Worm (Caenorhabditis elegans) whole organism, L4 larva: ENCODE measurements around the gene ZK809.8.

ENCODE experiments used
- R02D3.7 ChIP-seq: fragments of 150-350 bp; sonication (generic microtip); optimal IDR thresholded peaks from 3 replicates; lab custom pipeline; 2014; ENCODE audit warnings: missing biosample characterization, missing genetic modification characterization
- T26A8.4 ChIP-seq: fragments of 200-800 bp; sonication (Bioruptor generic); IDR thresholded peaks from 2 replicates; pipeline ENCODE4 v1.3.6; 2022; ENCODE audit warnings: missing genetic modification characterization, missing compliant biosample characterization
- Y48G9A.11 ChIP-seq: fragments of 200-800 bp; sonication (Bioruptor generic); IDR thresholded peaks from 2 replicates; pipeline ENCODE4 v1.3.6; 2022; ENCODE audit warnings: missing genetic modification reagents, missing genetic modification characterization, missing compliant biosample characterization
- aha-1 ChIP-seq: fragments of 150-350 bp; peaks from one replicate; lab custom pipeline; 2014; ENCODE audit warnings: missing biosample characterization, missing genetic modification characterization
- attf-4 ChIP-seq: sonication (generic microtip); optimal IDR thresholded peaks from 3 replicates; lab custom pipeline; 2017; ENCODE audit warnings: missing biosample characterization, missing genetic modification characterization
- ceh-28 ChIP-seq: fragments of 150-350 bp; optimal IDR thresholded peaks from 2 replicates; lab custom pipeline; 2014; ENCODE audit warnings: missing biosample characterization, missing genetic modification reagents, missing genetic modification characterization
- cey-2 ChIP-seq: sonication (generic microtip); optimal IDR thresholded peaks from 3 replicates; lab custom pipeline; 2017; ENCODE audit warnings: missing genetic modification characterization, mild to moderate bottlenecking, missing compliant biosample characterization, antibody characterized with exemption, borderline replicate concordance; ENCODE audit not compliant: insufficient read depth
- daf-16 ChIP-seq, 3 experiments: sonication (generic microtip); optimal IDR thresholded peaks; 2 replicates each; lab custom pipeline; 2016 to 2017; ENCODE audit warnings: missing genetic modification characterization in 3 of 3, missing genetic modification reagents in 3 of 3, mild to moderate bottlenecking in 2 of 3, missing compliant biosample characterization in 2 of 3, missing biosample characterization in 1 of 3, moderate library complexity in 1 of 3
- daf-19 ChIP-seq: fragments of 200-800 bp; sonication (Bioruptor generic); conservative IDR thresholded peaks from 2 replicates; pipeline ENCODE4 v1.3.6; 2022; ENCODE audit warnings: missing genetic modification characterization, missing compliant biosample characterization
- daf-8 ChIP-seq: fragments of 200-800 bp; sonication (Bioruptor generic); IDR thresholded peaks from 2 replicates; pipeline ENCODE4 v1.3.6; 2022; ENCODE audit warnings: missing genetic modification characterization, missing compliant biosample characterization
- dmd-8 ChIP-seq: fragments of 200-800 bp; sonication (Bioruptor generic); IDR thresholded peaks from 2 replicates; pipeline ENCODE4 v1.3.6; 2022; ENCODE audit warnings: missing genetic modification characterization, missing compliant biosample characterization
- dmd-9 ChIP-seq: fragments of 200-800 bp; sonication (Bioruptor generic); IDR thresholded peaks from 2 replicates; pipeline ENCODE4 v1.3.6; 2022; ENCODE audit warnings: missing genetic modification reagents, missing genetic modification characterization, missing compliant biosample characterization
- dve-1 ChIP-seq: sonication (generic microtip); optimal IDR thresholded peaks from 2 replicates; lab custom pipeline; 2017; ENCODE audit warnings: antibody characterized with exemption, mild to moderate bottlenecking, missing genetic modification characterization, missing compliant biosample characterization; ENCODE audit not compliant: insufficient read depth
- hlh-11 ChIP-seq: fragments of 200-800 bp; sonication (Bioruptor generic); optimal IDR thresholded peaks from 2 replicates; lab custom pipeline; 2018; ENCODE audit warnings: mild to moderate bottlenecking, missing genetic modification characterization, missing compliant biosample characterization
- lim-7 ChIP-seq: fragments of 200-800 bp; sonication (Bioruptor generic); IDR thresholded peaks from 2 replicates; pipeline ENCODE4 v1.3.6; 2022; ENCODE audit warnings: missing genetic modification characterization, missing compliant biosample characterization
- lin-38 ChIP-seq: fragments of 200-800 bp; sonication (Bioruptor generic); IDR thresholded peaks from 2 replicates; pipeline ENCODE4 v1.3.6; 2022; ENCODE audit warnings: missing genetic modification reagents, missing genetic modification characterization, missing compliant biosample characterization
- lsy-2 ChIP-seq, 2 experiments: fragments of 150-350 bp in 1 of 2; sonication (generic microtip) in 1 of 2; optimal IDR thresholded peaks; 2 replicates each; lab custom pipeline; 2014 to 2017; ENCODE audit warnings: missing biosample characterization in 2 of 2, missing genetic modification characterization in 2 of 2
- madf-5 ChIP-seq, 2 experiments: fragments of 200-800 bp; sonication (Bioruptor generic); IDR thresholded peaks; 2 replicates each; pipeline ENCODE4 v1.3.6; 2022; ENCODE audit warnings: missing compliant biosample characterization in 2 of 2, missing genetic modification characterization in 2 of 2
- mep-1 ChIP-seq: fragments of 150-350 bp; sonication (generic microtip); optimal IDR thresholded peaks from 3 replicates; lab custom pipeline; 2014; ENCODE audit warnings: missing biosample characterization, missing genetic modification characterization
- mes-2 ChIP-seq: sonication (generic microtip); optimal IDR thresholded peaks from 2 replicates; lab custom pipeline; 2016; ENCODE audit warnings: missing genotype, mild to moderate bottlenecking, missing genetic modification characterization, missing compliant biosample characterization; ENCODE audit not compliant: poor library complexity, severe bottlenecking
- nhr-28 ChIP-seq: fragments of 150-350 bp; optimal IDR thresholded peaks from 2 replicates; lab custom pipeline; 2014; ENCODE audit warnings: missing biosample characterization, missing genetic modification characterization
- nhr-6 ChIP-seq: fragments of 150-350 bp; optimal IDR thresholded peaks from 2 replicates; lab custom pipeline; 2014; ENCODE audit warnings: missing biosample characterization, missing genetic modification characterization
- saeg-2 ChIP-seq: fragments of 200-800 bp; sonication (Bioruptor generic); IDR thresholded peaks from 2 replicates; pipeline ENCODE4 v1.3.6; 2022; ENCODE audit warnings: missing genetic modification reagents, missing genetic modification characterization, missing compliant biosample characterization
- snpc-1.2 ChIP-seq: fragments of 200-800 bp; sonication (Bioruptor generic); IDR thresholded peaks from 2 replicates; pipeline ENCODE4 v1.3.6; 2022; ENCODE audit warnings: missing genetic modification reagents, missing genetic modification characterization, missing compliant biosample characterization
- unc-62 ChIP-seq, 3 experiments: fragments of 150-350 bp in 1 of 3; sonication (generic microtip); optimal IDR thresholded peaks in 2 of 3; peaks in 1 of 3; 1 replicate in 1 of 3; 2 replicates in 2 of 3; lab custom pipeline; 2014 to 2017; ENCODE audit warnings: missing biosample characterization in 3 of 3, missing genetic modification characterization in 3 of 3, missing genetic modification reagents in 3 of 3, missing genotype in 1 of 3
- zag-1 ChIP-seq: fragments of 150-350 bp; optimal IDR thresholded peaks from 2 replicates; lab custom pipeline; 2014; ENCODE audit warnings: missing biosample characterization, missing genetic modification characterization
- ztf-7 ChIP-seq: fragments of 150-350 bp; optimal IDR thresholded peaks from 2 replicates; lab custom pipeline; 2014; ENCODE audit warnings: missing biosample characterization, missing genetic modification characterization

Gene ZK809.8

DNA sequence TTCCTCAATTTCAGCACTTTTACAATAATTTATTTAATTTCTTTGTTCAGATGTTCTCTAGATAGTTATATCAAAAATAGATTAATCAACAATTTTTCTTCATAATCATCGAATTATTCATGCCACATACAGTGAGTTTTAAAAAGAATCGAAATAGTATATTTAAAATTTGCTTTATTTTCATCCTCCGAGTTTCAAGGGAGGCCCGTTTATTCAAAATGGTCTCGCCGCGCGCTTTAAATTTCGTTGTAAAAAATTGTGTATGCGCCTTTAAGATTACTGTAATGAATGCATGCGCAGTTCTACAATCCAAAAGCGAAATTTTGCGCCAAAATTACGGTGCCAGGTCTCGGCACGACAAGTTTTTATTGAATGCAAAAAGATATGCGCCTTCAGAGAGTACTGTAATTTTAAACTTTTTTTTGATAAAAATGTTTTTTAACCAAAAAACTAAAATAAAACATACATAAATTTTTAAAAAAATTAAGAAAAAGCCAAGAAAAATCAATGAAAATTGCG lies 11.0 kb upstream of the ZK809.8 start, which contains the start of gene ZK792.1:
Gene ZK792.1, plus strand, starts transcription at position 51 of the 519 bp plus-strand sequence.
- no peak for TF ChIP-seq lim-7 (GFP tag; lab: Robert Waterston, UW)
- TF ChIP-seq aha-1 (tag; lab: Kevin White, UChicago): peak; percentile 49
- TF ChIP-seq cey-2: no peak

DNA sequence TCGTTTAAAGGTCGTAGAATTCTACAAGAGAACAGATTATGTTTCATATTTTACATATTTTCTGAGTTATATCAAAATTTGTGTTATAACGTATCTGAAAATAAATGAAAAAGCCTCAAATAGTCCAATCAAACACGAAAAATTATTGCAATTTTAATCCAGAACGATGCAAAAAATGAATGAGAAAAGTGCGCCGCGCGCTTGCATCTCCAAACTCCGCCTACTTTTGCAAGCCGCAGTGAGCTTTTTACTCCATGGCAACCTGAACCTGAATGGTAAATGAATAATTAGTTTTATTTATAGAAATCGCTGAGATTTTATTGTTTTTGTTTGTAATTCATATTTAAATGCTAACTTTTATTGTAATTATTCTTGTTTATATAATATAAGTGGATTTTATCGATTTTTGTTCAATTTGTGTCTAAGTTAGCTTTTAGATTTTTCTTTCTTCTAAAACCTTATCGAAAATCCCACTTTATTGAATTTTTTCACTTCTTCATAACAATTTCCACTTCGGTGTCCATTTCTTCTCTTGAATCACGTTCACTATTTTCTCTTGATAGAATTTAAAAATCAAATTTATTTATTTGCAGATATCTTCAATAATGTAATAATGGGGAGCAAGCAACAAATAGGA lies 7.4 kb upstream of the ZK809.8 start, which contains the start of gene ZK809.5:
Gene ZK809.5, plus strand, starts transcription at position 587 of the 637 bp plus-strand sequence.
- TF ChIP-seq aha-1 (tag; lab: Kevin White, UChicago) (peak; percentile 46), mep-1 (tag; lab: Kevin White, UChicago) (no peak), lin-38 (GFP tag; lab: Robert Waterston, UW) (no peak), dmd-9 (GFP tag; lab: Robert Waterston, UW) (no peak), mes-2 (tag; lab: Kevin White, UChicago) (peak; percentile 54), madf-5 (GFP tag; IDR thresholded peaks at IDR 0.05; lab: Robert Waterston, UW) (no peak), lsy-2 (tag; optimal IDR thresholded peaks at IDR 0.05; lab: Kevin White, UChicago) (peak in 1 of 2 experiments; percentile 20)

DNA sequence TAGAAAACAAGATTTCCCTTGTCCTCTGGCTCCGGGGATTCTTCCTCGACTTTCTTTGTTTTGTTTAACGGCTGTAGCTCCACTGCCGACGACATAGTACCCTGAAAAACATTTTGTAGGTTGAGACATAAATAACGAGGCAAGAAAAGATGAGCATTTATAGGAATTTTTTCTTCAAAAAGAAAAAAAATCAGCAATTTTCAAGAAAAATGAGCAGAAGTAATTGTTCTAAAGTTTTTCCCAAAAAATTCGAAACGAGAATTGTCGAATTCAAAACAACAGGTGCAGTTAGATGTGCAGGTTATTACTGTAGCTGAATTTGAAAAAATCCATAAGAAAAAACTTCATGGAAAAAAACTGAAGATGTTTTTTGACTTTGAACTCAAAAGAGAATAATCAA lies 6.5 kb upstream of the ZK809.8 start, which contains the start of gene ent-1:
Gene ent-1, minus strand, starts transcription at position 101 of the 400 bp plus-strand sequence.
- peak in 1 of 2 experiments; percentile 9 for TF ChIP-seq lsy-2 (tag; optimal IDR thresholded peaks at IDR 0.05; lab: Kevin White, UChicago)
- TF ChIP-seq aha-1 (tag; lab: Kevin White, UChicago): peak; percentile 70
- no peak for TF ChIP-seq daf-19 (GFP tag; lab: Robert Waterston, UW)

DNA sequence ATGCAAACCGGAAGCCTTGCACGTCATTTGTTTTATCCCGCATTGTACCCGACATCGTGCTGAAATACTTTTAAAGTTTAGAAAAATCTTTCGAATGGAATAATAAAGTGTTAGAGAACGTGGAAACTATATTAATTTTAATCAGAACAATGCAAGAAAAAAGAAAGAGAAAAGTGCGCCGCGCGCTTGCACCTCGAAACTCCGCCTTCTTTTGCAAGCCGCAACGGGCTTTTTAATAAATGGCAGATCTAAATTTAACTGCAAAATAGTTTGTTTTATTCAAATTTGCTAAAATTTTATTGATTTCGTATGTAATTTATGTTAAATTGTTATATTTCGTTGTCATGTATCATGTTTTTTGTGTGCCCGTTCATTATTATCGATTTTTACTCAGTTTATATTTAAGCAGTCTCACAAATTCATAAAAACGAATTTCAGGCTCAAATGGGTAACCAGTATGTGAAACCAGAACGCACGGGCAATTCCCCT lies 3.1 kb upstream of the ZK809.8 start, which contains the start of the genes acl-3 and ndub-6:
Gene acl-3, minus strand, starts transcription at position 59 of the 489 bp plus-strand sequence.
Gene ndub-6, plus strand, starts transcription at position 439 of the 489 bp plus-strand sequence.
- TF ChIP-seq hlh-11 (tag; lab: Kevin White, UChicago): no peak
- peak; percentile 64 for TF ChIP-seq mes-2 (tag; lab: Kevin White, UChicago)
- TF ChIP-seq attf-4 (tag; lab: Kevin White, UChicago): no peak
- no peak for TF ChIP-seq snpc-1.2 (GFP tag; lab: Robert Waterston, UW)
- TF ChIP-seq daf-16 (GFP tag; optimal IDR thresholded peaks at IDR 0.05; lab: Kevin White, UChicago): no peak
- TF ChIP-seq daf-16 (tag; optimal IDR thresholded peaks at IDR 0.05; lab: Kevin White, UChicago): peak; percentile 14

DNA sequence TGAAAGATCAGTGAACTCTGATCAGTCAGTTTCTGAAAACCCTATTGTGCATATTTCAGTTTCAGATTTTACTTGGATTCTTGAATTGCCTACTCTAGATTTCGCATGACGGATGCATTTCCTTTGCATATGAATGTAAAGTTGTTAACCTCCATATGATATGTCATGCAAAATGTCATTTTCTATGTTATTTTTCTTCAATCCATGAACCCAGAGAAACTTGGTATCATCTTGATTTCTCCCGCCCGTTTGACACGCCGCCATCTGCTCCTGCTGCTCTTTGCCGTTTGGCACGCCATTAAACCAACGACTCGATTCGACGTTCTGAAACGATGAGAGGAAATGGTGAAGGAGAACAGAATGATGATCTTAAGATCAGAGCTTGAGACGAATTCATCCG lies 1.5 kb upstream of the ZK809.8 start:
- TF ChIP-seq unc-62 (GFP tag; optimal IDR thresholded peaks at IDR 0.05 in 1 of 2; lab: Kevin White, UChicago) (peak in 1 of 2 experiments; percentile 93), unc-62 (tag; optimal IDR thresholded peaks at IDR 0.05; lab: Kevin White, UChicago) (no peak), dmd-8 (GFP tag; lab: Robert Waterston, UW) (no peak)

DNA sequence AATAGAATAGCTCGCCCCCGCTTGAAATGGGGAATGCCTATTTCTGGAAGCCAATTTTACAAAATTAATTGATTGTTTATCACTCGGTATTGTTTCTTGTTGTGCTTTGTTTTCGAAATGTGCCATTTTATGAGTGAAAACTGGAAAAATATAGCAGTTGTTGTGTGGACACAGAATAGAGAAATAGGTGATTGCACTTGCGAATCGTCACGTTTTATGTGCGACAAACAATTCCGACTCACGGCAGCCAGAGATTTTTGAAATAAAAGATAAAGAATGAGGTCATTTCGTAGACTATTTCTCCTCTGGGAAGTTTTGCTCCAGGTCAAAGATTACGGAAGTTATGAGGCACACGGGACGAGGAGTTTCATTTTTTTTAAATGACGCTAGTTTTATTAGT lies 2.0 kb downstream of the ZK809.8 start:
- TF ChIP-seq madf-5 (GFP tag; IDR thresholded peaks at IDR 0.05; lab: Robert Waterston, UW) (no peak), nhr-6 (no peak), hlh-11 (tag; lab: Kevin White, UChicago) (peak; percentile 9), saeg-2 (GFP tag; lab: Robert Waterston, UW) (no peak), daf-16 (GFP tag; optimal IDR thresholded peaks at IDR 0.05; lab: Kevin White, UChicago) (peak in 1 of 2 experiments; percentile 77), daf-16 (tag; optimal IDR thresholded peaks at IDR 0.05; lab: Kevin White, UChicago) (peak; percentile 74), dve-1 (tag; lab: Kevin White, UChicago) (peak; percentile 48)

DNA sequence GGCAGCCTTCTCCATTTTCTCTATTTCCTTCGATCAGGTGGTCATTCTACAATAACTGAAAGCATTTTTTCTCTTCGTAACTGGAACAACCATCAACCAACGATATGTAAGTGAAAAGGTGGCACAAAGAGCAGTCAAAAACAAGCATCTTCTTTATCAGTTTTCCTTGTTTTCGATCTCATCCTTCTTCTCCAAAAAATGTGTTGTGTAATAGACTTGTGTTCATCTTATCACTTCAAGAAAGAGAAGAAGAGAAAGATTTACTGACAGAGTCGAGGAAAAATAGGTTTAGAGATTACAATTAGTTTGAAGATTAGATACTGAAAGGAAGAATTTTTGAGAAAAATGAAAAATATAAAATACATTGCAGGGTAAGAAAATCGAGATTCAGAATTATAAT lies 3.5 kb downstream of the ZK809.8 start:
- peak; percentile 2 for TF ChIP-seq nhr-28 (tag; lab: Kevin White, UChicago)
- peak; percentile 39 for TF ChIP-seq dve-1 (tag; lab: Kevin White, UChicago)
- TF ChIP-seq mes-2 (tag; lab: Kevin White, UChicago): no peak
- no peak for TF ChIP-seq Y48G9A.11 (GFP tag; lab: Robert Waterston, UW)
- peak in 1 of 2 experiments; percentile 92 for TF ChIP-seq unc-62 (GFP tag; optimal IDR thresholded peaks at IDR 0.05 in 1 of 2; lab: Kevin White, UChicago)
- no peak for TF ChIP-seq unc-62 (tag; optimal IDR thresholded peaks at IDR 0.05; lab: Kevin White, UChicago)
- no peak for TF ChIP-seq R02D3.7 (tag; lab: Kevin White, UChicago)
- no peak for TF ChIP-seq daf-19 (GFP tag; lab: Robert Waterston, UW)
- TF ChIP-seq daf-16 (GFP tag; optimal IDR thresholded peaks at IDR 0.05; lab: Kevin White, UChicago): no peak
- TF ChIP-seq daf-16 (tag; optimal IDR thresholded peaks at IDR 0.05; lab: Kevin White, UChicago): peak; percentile 86
- TF ChIP-seq zag-1 (tag; lab: Kevin White, UChicago): no peak
- no peak for TF ChIP-seq daf-8 (GFP tag; lab: Robert Waterston, UW)
- TF ChIP-seq ceh-28 (tag; lab: Kevin White, UChicago): no peak
- TF ChIP-seq T26A8.4: no peak
- no peak for TF ChIP-seq ztf-7 (tag; lab: Kevin White, UChicago)
- TF ChIP-seq, all 104 proteins: peak for 4
